Worm (Caenorhabditis elegans): ENCODE data around the gene F18C5.10.
A peak's percentile ranks its signal among the peaks of the same experiment; 100 is the strongest.

F18C5.10 gene

DNA sequence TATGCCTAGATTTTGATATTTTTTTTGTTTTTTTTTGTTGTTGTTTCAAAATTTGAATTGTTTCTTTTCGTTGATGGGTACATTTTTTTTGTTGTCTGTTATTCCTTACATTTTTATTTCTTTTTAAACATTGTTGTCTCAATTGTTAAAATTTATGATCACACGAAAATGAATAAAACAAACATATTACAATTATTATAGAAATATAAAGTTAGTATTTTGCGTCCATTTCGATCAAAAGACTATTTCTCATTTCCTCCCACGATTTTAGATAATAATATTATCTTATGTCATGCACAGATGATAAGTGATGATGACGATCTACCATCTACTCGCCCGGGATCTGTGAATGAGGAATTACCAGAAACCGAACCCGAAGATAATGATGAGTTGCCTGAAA is 6.6 kb downstream of the F18C5.10 start, which contains the start of gene wrn-1:
TSS of gene wrn-1 (plus strand) at position 301 of the 400 bp plus-strand sequence.
- TF ChIP-seq elt-3 (tag; optimal IDR thresholded peaks at IDR 0.05) (no peak), mbf-1 (tag; optimal IDR thresholded peaks at IDR 0.05) (no peak), ama-1 (optimal IDR thresholded peaks at IDR 0.05) (no peak), ceh-16 (tag; optimal IDR thresholded peaks at IDR 0.05) (no peak), Y55F3AM.14 (GFP tag; optimal IDR thresholded peaks at IDR 0.05) (no peak), aly-2 (tag; optimal IDR thresholded peaks at IDR 0.05) (no peak), egl-27 (tag; optimal IDR thresholded peaks at IDR 0.05) (no peak), nhr-6 (tag; optimal IDR thresholded peaks at IDR 0.05) (no peak), blmp-1 (tag; optimal IDR thresholded peaks at IDR 0.05; ENCODE audit: insufficient read depth) (no peak), crh-2 (tag; optimal IDR thresholded peaks at IDR 0.05) (no peak)

DNA sequence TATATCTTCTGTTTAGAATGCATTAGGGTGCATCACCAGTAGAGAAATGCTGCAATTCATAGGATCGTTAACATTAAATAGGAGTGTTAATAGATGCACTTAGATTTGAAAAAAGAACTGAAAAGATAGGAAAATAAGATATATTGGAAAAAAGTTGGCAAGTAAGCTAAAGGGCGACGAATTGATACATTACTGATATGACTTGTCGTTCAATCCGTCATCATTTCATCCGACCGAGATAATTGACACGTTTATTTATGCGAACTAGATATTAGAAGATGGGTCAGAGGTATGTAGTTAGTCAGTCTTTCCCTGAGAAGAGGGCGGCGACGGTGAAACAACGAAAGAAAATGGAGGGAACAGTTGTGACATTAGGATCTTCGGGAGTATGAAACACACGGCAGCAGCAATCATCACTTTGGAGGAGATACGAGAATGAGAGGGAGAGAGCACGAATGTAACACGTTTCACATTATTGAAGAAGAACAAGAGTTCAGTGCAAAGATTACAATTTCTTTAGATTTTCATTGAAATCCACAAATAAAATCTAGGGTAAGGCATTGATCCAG is 16.3 kb downstream of the F18C5.10 start, which contains the start of gene lron-15:
TSS of gene lron-15 (minus strand) at position 51 of the 569 bp plus-strand sequence.
- TF ChIP-seq lin-13 (GFP tag; optimal IDR thresholded peaks at IDR 0.05) (no peak), unc-62 (GFP tag; optimal IDR thresholded peaks at IDR 0.05) (no peak), lin-39 (tag; optimal IDR thresholded peaks at IDR 0.05) (no peak), gmeb-1 (tag; optimal IDR thresholded peaks at IDR 0.05) (no peak), F13H6.1 (tag; optimal IDR thresholded peaks at IDR 0.05) (no peak)

DNA sequence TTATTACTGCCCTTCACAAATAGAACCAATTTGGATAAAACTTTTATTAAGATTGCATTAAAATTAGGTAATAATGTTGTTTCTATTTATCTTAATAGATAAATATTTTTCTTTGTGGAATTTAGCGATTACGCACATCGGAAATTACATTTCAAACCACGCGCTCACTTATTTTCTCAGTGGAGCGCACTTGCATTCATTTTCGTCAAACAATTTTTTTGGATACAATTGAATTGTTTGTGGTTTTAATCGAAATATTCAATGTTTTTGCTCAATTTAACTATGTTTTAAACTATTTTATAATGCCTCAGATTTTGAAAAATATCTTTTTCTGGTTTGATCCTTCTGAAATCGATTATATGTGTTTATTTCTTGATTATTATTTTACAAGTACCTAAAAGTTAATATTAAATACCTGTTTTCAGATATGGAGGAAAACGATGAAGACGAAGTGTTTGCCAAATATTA is 25.3 kb downstream of the F18C5.10 start, which contains the start of gene utp-20:
TSS of gene utp-20 (plus strand) at position 418 of the 468 bp plus-strand sequence.
- TF ChIP-seq mdl-1 (tag; optimal IDR thresholded peaks at IDR 0.05) (no peak), unc-55 (GFP tag; optimal IDR thresholded peaks at IDR 0.05) (peak; percentile 87), nhr-11 (tag; optimal IDR thresholded peaks at IDR 0.05) (no peak), crh-2 (tag; optimal IDR thresholded peaks at IDR 0.05) (peak; percentile 44), nhr-129 (tag; optimal IDR thresholded peaks at IDR 0.05) (peak; percentile 61), lin-13 (GFP tag; optimal IDR thresholded peaks at IDR 0.05) (peak; percentile 44), sma-3 (GFP tag; optimal IDR thresholded peaks at IDR 0.05) (peak; percentile 55), gmeb-1 (tag; optimal IDR thresholded peaks at IDR 0.05) (peak; percentile 90), lsy-2 (tag; optimal IDR thresholded peaks at IDR 0.05) (peak in 1 of 2 experiments; percentile 81), C34F6.9 (tag; optimal IDR thresholded peaks at IDR 0.05) (peak; percentile 64), sma-9 (GFP tag; optimal IDR thresholded peaks at IDR 0.05) (peak; percentile 30), sma-9 (tag; optimal IDR thresholded peaks at IDR 0.05) (no peak), R02D3.7 (tag; optimal IDR thresholded peaks at IDR 0.05) (no peak), mab-5 (tag; optimal IDR thresholded peaks at IDR 0.05) (peak; percentile 13), F13H6.1 (tag; optimal IDR thresholded peaks at IDR 0.05) (peak; percentile 5)

DNA sequence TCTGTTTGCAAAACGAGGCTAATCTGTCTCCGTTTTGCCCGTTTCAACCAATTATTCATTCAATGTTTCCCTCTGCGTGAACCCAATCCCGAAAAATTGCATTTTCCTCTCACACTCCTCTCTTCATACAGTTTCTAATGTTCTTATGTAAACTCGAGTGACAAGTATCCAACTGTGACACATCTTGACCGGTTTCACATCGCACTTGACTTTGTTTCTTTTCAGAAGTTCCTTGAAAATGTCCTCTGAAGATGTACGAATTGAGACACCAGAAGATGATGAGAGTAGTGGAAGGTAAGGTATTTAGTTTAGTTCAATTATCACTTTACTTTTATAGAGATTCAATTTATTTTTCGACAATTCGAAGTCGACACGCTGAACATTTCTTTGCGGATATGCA is 29.3 kb downstream of the F18C5.10 start, which contains the start of gene abcx-1:
TSS of gene abcx-1 (plus strand) at position 224 of the 400 bp plus-strand sequence.
- TF ChIP-seq nhr-23 (tag; optimal IDR thresholded peaks at IDR 0.05) (no peak), snpc-4 (tag; optimal IDR thresholded peaks at IDR 0.05) (no peak), mdl-1 (tag; optimal IDR thresholded peaks at IDR 0.05) (no peak), lin-11 (tag; optimal IDR thresholded peaks at IDR 0.05) (no peak), peb-1 (tag; optimal IDR thresholded peaks at IDR 0.05) (no peak), sem-4 (tag; optimal IDR thresholded peaks at IDR 0.05) (no peak), dmd-4 (tag; optimal IDR thresholded peaks at IDR 0.05) (no peak), C34F6.9 (tag; optimal IDR thresholded peaks at IDR 0.05) (no peak), ama-1 (optimal IDR thresholded peaks at IDR 0.05) (no peak), elt-1 (tag; optimal IDR thresholded peaks at IDR 0.05) (no peak), nhr-10 (tag; optimal IDR thresholded peaks at IDR 0.05) (no peak), sma-9 (GFP tag; optimal IDR thresholded peaks at IDR 0.05) (no peak), sma-9 (tag; optimal IDR thresholded peaks at IDR 0.05) (no peak)

DNA sequence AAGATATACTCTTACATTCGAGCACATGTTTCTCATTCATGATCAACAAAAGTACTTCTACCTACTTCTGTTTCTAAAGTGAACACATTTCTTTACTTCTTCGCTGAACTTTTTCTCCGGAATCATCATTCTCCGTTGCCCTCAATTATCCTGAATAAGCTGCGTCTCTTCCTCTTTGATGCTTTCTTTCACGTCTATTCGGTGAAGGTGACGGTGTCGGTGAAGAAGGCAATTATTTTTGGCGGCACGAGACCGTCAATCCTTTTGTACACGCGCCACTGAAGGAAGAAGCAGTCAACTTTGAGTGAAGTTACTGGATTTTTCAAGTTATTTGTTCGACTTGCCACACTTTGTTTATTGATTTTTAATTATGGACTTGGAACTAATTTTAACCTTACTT is 29.7 kb downstream of the F18C5.10 start, which contains the start of gene abch-1:
TSS of gene abch-1 (minus strand) at position 101 of the 400 bp plus-strand sequence.
- TF ChIP-seq nhr-11 (tag; optimal IDR thresholded peaks at IDR 0.05) (no peak), nhr-23 (tag; optimal IDR thresholded peaks at IDR 0.05) (no peak), elt-3 (tag; optimal IDR thresholded peaks at IDR 0.05) (no peak), F13H6.1 (tag; optimal IDR thresholded peaks at IDR 0.05) (no peak), nhr-21 (tag; optimal IDR thresholded peaks at IDR 0.05) (no peak), aly-2 (tag; optimal IDR thresholded peaks at IDR 0.05) (no peak), ceh-82 (tag; optimal IDR thresholded peaks at IDR 0.05) (no peak), nhr-12 (tag; optimal IDR thresholded peaks at IDR 0.05) (no peak), zag-1 (tag; optimal IDR thresholded peaks at IDR 0.05) (no peak), C34F6.9 (tag; optimal IDR thresholded peaks at IDR 0.05) (no peak), mbf-1 (tag; optimal IDR thresholded peaks at IDR 0.05) (no peak), lin-13 (GFP tag; optimal IDR thresholded peaks at IDR 0.05) (no peak), unc-55 (GFP tag; optimal IDR thresholded peaks at IDR 0.05) (no peak), nhr-25 (tag; optimal IDR thresholded peaks at IDR 0.05) (no peak), alr-1 (tag; optimal IDR thresholded peaks at IDR 0.05) (no peak), peb-1 (tag; optimal IDR thresholded peaks at IDR 0.05) (no peak), ceh-16 (tag; optimal IDR thresholded peaks at IDR 0.05) (no peak)

All from whole organism, L2 larva.